Worm (Caenorhabditis elegans) whole organism, young adult: ENCODE results near the gene ugt-6.

Source experiments
- C17E4.6 ChIP-seq: fragments of 200-800 bp; sonication (Bioruptor generic); IDR thresholded peaks from 2 replicates; pipeline ENCODE4 v1.3.6; 2022; ENCODE audit warnings: missing genetic modification reagents, missing genetic modification characterization, missing compliant biosample characterization
- efl-1 ChIP-seq: fragments of 150-350 bp; optimal IDR thresholded peaks from 2 replicates; lab custom pipeline; 2014; ENCODE audit warnings: missing biosample characterization, missing genetic modification reagents, missing genetic modification characterization
- gei-17 ChIP-seq: fragments of 200-800 bp; sonication (Bioruptor generic); optimal IDR thresholded peaks from 2 replicates; lab custom pipeline; 2018; ENCODE audit warnings: mild to moderate bottlenecking, missing genetic modification characterization, missing compliant biosample characterization
- ztf-28 ChIP-seq: fragments of 200-800 bp; sonication (Bioruptor generic); IDR thresholded peaks from 2 replicates; pipeline ENCODE4 v1.3.6; 2022; ENCODE audit warnings: missing genetic modification reagents, missing genetic modification characterization, missing compliant biosample characterization

DNA sequence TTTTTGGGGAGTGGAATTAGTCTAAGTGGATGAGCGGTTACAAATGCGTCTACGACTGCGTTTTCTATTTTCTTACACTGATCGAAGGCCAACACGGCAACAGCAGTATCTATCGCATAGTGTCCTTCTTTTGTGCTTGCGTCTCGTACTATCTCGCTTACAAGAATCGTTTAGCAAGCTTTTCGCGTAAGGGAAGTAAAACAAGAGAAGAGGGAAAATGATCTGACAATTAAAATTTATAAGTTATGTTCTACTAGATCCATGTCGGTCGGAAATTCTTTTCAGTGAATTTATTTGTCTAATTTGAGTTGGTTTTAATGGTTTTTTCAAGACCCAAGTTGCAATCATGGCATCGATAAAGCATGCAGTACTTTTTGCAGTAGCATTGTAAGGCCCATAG, 11.0 kb downstream of the ugt-6 start, which contains the start of gene fkb-4:
- no peak for TF ChIP-seq efl-1 (GFP tag; lab: Kevin White, UChicago)
- no peak for TF ChIP-seq gei-17 (GFP tag; lab: Kevin White, UChicago)
- no peak for TF ChIP-seq C17E4.6 (GFP tag; lab: Robert Waterston, UW)
- TF ChIP-seq ztf-28 (GFP tag; lab: Robert Waterston, UW): no peak
